Worm (Caenorhabditis elegans): ENCODE results near the gene VM106R.1.

The VM106R.1 gene

DNA sequence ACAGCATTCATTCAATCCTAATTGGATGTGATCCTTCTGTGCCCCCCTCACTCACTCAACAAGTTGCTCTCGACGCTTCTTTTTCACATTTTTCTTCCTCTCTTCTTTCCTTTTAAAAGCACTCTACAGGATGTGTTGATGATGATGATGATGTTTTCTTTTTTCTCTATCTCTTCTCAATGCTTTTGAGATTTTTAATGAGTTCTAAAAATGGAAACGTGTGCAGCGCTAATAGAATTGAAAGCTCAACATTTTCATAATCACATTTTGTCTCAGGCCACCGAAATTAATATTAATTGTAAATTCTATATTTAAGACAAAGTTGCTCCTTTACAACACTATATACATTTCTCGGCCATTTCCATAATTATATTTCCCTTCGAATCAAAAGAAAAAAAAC is 28.8 kb downstream of the VM106R.1 start:
- TF ChIP-seq F13C5.2 (tag; optimal IDR thresholded peaks at IDR 0.05) (no peak), hmbx-1 (tag; optimal IDR thresholded peaks at IDR 0.05) (no peak), pes-1 (GFP tag; IDR thresholded peaks at IDR 0.05) (no peak), tbx-37 (GFP tag; conservative IDR thresholded peaks at IDR 0.05) (no peak), B0310.2 (tag; optimal IDR thresholded peaks at IDR 0.05) (no peak), hmg-4 (GFP tag; optimal IDR thresholded peaks at IDR 0.05) (no peak), flt-1 (GFP tag; IDR thresholded peaks at IDR 0.05) (no peak), hnd-1 (tag; optimal IDR thresholded peaks at IDR 0.05) (no peak), sea-1 (GFP tag; conservative IDR thresholded peaks at IDR 0.05) (no peak), ceh-36 (tag; optimal IDR thresholded peaks at IDR 0.05) (no peak), aly-1 (tag; optimal IDR thresholded peaks at IDR 0.05) (no peak), scrt-1 (GFP tag; IDR thresholded peaks at IDR 0.05) (no peak), tbx-11 (GFP tag; IDR thresholded peaks at IDR 0.05) (no peak), ama-1 (optimal IDR thresholded peaks at IDR 0.05) (no peak), tra-4 (tag; optimal IDR thresholded peaks at IDR 0.05) (no peak), ceh-13 (GFP tag; optimal IDR thresholded peaks at IDR 0.05) (no peak), ets-7 (tag; optimal IDR thresholded peaks at IDR 0.05) (no peak)

DNA sequence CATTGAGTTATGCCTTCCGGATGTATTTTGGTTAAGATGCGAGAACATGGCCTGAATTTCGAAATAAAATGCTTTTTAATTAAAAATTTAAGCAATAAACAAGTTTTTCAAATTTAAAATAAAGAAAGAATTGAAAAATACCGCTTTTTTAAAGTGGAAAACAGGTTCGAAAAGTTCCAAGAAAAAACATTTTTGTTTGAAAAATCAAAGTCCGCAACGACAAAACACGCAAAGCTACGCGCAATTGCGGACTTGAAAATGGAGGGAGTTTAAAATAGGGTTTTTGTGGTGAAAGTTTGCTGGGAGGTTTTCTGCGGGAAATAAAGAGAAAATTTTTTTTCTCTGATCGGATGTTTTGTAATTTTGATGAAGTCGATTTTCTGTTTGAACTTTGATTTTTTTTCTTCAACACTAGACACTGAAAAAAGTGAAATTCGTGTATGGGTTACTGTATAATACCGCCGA is 30.5 kb downstream of the VM106R.1 start, which contains the start of gene npp-19:
Gene npp-19 (minus strand): TSS at position 51 of the 465 bp plus-strand sequence.
- no peak; the same call in 1 of the 2 replicates for TF ChIP-seq pes-1 (GFP tag; IDR thresholded peaks at IDR 0.05)
- TF ChIP-seq tra-4 (tag; optimal IDR thresholded peaks at IDR 0.05) = no peak
- no peak for TF ChIP-seq ama-1 (optimal IDR thresholded peaks at IDR 0.05)
- TF ChIP-seq tbx-11 (GFP tag; IDR thresholded peaks at IDR 0.05) = 0 out of 2 replicates have a peak, but pooled peaks have one; percentile 41
- TF ChIP-seq F13C5.2 (tag; optimal IDR thresholded peaks at IDR 0.05) = peak; percentile 53
- TF ChIP-seq hnd-1 (tag; optimal IDR thresholded peaks at IDR 0.05) = no peak
- TF ChIP-seq hmbx-1 (tag; optimal IDR thresholded peaks at IDR 0.05) = no peak

DNA sequence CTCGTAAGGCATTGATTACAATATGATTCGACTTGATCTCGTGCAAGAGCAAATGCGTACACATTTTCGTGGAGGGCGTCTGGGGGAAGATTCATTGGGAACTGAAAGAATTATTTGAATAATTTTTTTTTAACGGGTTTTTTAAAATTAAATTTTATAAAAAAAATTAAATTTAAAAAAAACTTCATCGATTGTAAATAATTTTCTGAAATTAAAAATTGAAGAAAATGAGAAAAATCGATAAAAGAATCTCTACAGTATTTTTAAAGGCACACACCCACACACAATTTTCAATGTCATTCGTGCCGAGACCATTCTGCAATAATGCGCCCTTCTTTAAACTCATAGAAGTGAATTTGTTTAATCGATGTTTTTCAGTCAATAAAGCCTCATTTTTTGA is 32.8 kb downstream of the VM106R.1 start, which contains the start of gene set-14:
Gene set-14 (minus strand): TSS at position 101 of the 400 bp plus-strand sequence.
- TF ChIP-seq tra-4 (tag; optimal IDR thresholded peaks at IDR 0.05) = no peak
- no peak for TF ChIP-seq pes-1 (GFP tag; IDR thresholded peaks at IDR 0.05)
- TF ChIP-seq hmg-4 (GFP tag; optimal IDR thresholded peaks at IDR 0.05) = no peak
- TF ChIP-seq ceh-36 (tag; optimal IDR thresholded peaks at IDR 0.05) = no peak
- TF ChIP-seq tbx-11 (GFP tag; IDR thresholded peaks at IDR 0.05) = no peak
- TF ChIP-seq flt-1 (GFP tag; IDR thresholded peaks at IDR 0.05) = no peak
- no peak for TF ChIP-seq B0310.2 (tag; optimal IDR thresholded peaks at IDR 0.05)
- no peak for TF ChIP-seq sea-1 (GFP tag; conservative IDR thresholded peaks at IDR 0.05)
- no peak for TF ChIP-seq hmbx-1 (tag; optimal IDR thresholded peaks at IDR 0.05)
- TF ChIP-seq ama-1 (optimal IDR thresholded peaks at IDR 0.05) = no peak
- no peak for TF ChIP-seq ceh-13 (GFP tag; optimal IDR thresholded peaks at IDR 0.05)
- TF ChIP-seq F13C5.2 (tag; optimal IDR thresholded peaks at IDR 0.05) = no peak
- no peak for TF ChIP-seq hnd-1 (tag; optimal IDR thresholded peaks at IDR 0.05)
- TF ChIP-seq aly-1 (tag; optimal IDR thresholded peaks at IDR 0.05) = no peak

DNA sequence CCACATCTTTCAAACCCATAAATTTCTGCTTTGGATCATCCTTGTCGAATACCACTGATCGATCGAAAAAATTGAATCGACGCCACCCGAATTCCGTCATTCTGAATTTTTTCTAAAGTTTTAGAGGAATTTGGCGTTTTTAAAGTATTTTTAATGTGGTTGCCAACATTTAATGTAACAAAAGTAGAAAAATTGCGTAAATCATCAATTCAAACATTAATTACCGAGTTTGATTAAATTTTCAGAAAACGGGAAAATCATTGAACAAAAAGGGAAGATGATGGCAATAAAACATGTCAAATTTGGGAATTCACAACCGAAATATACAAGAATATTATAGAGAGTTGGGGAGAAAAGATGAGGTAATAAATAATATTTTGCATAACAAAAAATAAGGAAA is 35.6 kb downstream of the VM106R.1 start, which contains the start of gene vps-11:
Gene vps-11 (minus strand): TSS at position 101 of the 400 bp plus-strand sequence.
- no peak for TF ChIP-seq aly-1 (tag; optimal IDR thresholded peaks at IDR 0.05)
- TF ChIP-seq tra-4 (tag; optimal IDR thresholded peaks at IDR 0.05) = no peak
- no peak for TF ChIP-seq ceh-36 (tag; optimal IDR thresholded peaks at IDR 0.05)
- no peak for TF ChIP-seq hnd-1 (tag; optimal IDR thresholded peaks at IDR 0.05)
- TF ChIP-seq B0310.2 (tag; optimal IDR thresholded peaks at IDR 0.05) = no peak
- TF ChIP-seq tbx-37 (GFP tag; conservative IDR thresholded peaks at IDR 0.05) = no peak
- no peak for TF ChIP-seq flt-1 (GFP tag; IDR thresholded peaks at IDR 0.05)
- no peak for TF ChIP-seq ceh-13 (GFP tag; optimal IDR thresholded peaks at IDR 0.05)
- no peak for TF ChIP-seq scrt-1 (GFP tag; IDR thresholded peaks at IDR 0.05)
- no peak for TF ChIP-seq ets-7 (tag; optimal IDR thresholded peaks at IDR 0.05)
- TF ChIP-seq ama-1 (optimal IDR thresholded peaks at IDR 0.05) = no peak
- TF ChIP-seq sea-1 (GFP tag; conservative IDR thresholded peaks at IDR 0.05) = no peak
- TF ChIP-seq hmbx-1 (tag; optimal IDR thresholded peaks at IDR 0.05) = no peak
- TF ChIP-seq hmg-4 (GFP tag; optimal IDR thresholded peaks at IDR 0.05) = no peak
- TF ChIP-seq pes-1 (GFP tag; IDR thresholded peaks at IDR 0.05) = no peak
- TF ChIP-seq F13C5.2 (tag; optimal IDR thresholded peaks at IDR 0.05) = no peak
- no peak for TF ChIP-seq tbx-11 (GFP tag; IDR thresholded peaks at IDR 0.05)

DNA sequence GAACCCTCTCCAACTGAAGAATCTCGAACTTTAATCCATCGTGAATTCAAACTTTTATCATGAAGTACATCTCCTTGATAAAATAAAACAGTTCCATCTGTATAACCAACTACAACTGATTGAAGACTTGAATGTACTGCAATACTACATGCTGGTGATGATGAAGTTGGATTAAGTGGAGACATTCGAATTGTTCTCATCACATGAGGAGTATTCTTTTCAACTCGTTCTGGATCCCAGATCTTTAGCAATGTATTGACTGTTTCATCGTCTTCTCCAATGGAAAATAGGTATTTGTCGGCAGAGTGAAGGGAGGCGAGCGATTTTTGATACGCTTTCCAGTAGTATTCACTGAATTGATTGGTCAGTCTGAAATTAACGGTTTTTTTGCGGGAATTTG is 36.4 kb downstream of the VM106R.1 start:
- TF ChIP-seq pes-1 (GFP tag; IDR thresholded peaks at IDR 0.05) (no peak), tra-4 (tag; optimal IDR thresholded peaks at IDR 0.05) (no peak), ets-7 (tag; optimal IDR thresholded peaks at IDR 0.05) (no peak), ceh-13 (GFP tag; optimal IDR thresholded peaks at IDR 0.05) (no peak), scrt-1 (GFP tag; IDR thresholded peaks at IDR 0.05) (no peak), tbx-11 (GFP tag; IDR thresholded peaks at IDR 0.05) (no peak), hnd-1 (tag; optimal IDR thresholded peaks at IDR 0.05) (no peak), hmbx-1 (tag; optimal IDR thresholded peaks at IDR 0.05) (no peak), ama-1 (optimal IDR thresholded peaks at IDR 0.05) (no peak), aly-1 (tag; optimal IDR thresholded peaks at IDR 0.05) (no peak), tbx-37 (GFP tag; conservative IDR thresholded peaks at IDR 0.05) (no peak), B0310.2 (tag; optimal IDR thresholded peaks at IDR 0.05) (no peak), sea-1 (GFP tag; conservative IDR thresholded peaks at IDR 0.05) (no peak)

DNA sequence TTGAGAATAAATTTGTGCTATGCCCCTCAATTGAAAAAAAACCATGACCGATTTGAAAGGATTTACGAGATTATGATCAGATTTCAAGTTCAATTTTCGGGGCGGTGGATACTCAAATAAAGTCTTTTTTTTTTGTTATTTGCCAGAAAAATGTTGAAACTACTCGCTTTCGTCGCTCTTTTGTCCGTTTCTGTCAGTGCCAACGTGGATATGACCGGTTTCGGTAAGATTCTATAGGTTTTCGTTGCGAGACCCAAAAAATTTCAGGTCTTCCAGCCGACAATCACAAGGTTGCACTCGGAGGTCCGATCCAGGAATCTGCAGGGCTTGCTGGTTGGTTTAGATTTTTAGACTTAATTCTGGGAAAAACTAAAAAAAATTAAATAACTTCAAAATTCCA is 41.7 kb downstream of the VM106R.1 start, which contains the start of gene tag-209:
Gene tag-209 (plus strand): TSS at position 73 of the 400 bp plus-strand sequence.
- TF ChIP-seq sea-1 (GFP tag; conservative IDR thresholded peaks at IDR 0.05) (no peak), aly-1 (tag; optimal IDR thresholded peaks at IDR 0.05) (no peak), pes-1 (GFP tag; IDR thresholded peaks at IDR 0.05) (0 out of 2 replicates have a peak, but pooled peaks have one; percentile 5), tra-4 (tag; optimal IDR thresholded peaks at IDR 0.05) (no peak), hnd-1 (tag; optimal IDR thresholded peaks at IDR 0.05) (no peak), flt-1 (GFP tag; IDR thresholded peaks at IDR 0.05) (no peak), ama-1 (optimal IDR thresholded peaks at IDR 0.05) (peak; percentile 87), hmbx-1 (tag; optimal IDR thresholded peaks at IDR 0.05) (no peak), scrt-1 (GFP tag; IDR thresholded peaks at IDR 0.05) (no peak), F13C5.2 (tag; optimal IDR thresholded peaks at IDR 0.05) (no peak), tbx-11 (GFP tag; IDR thresholded peaks at IDR 0.05) (no peak), B0310.2 (tag; optimal IDR thresholded peaks at IDR 0.05) (no peak), hmg-4 (GFP tag; optimal IDR thresholded peaks at IDR 0.05) (no peak), ceh-13 (GFP tag; optimal IDR thresholded peaks at IDR 0.05) (no peak)
